Fruit fly (Drosophila melanogaster): ENCODE data around the gene Cpr72Ec.

dm6 chr3L:16402253-16402652, 35.1 kb upstream of the Cpr72Ec start:
- TF ChIP-seq ttk (optimal IDR thresholded peaks at IDR 0.05), result no peak
- no peak for TF ChIP-seq h (optimal IDR thresholded peaks at IDR 0.05)
